Fruit fly (Drosophila melanogaster): ENCODE data around the gene Pde6.

The Pde6 gene

DNA sequence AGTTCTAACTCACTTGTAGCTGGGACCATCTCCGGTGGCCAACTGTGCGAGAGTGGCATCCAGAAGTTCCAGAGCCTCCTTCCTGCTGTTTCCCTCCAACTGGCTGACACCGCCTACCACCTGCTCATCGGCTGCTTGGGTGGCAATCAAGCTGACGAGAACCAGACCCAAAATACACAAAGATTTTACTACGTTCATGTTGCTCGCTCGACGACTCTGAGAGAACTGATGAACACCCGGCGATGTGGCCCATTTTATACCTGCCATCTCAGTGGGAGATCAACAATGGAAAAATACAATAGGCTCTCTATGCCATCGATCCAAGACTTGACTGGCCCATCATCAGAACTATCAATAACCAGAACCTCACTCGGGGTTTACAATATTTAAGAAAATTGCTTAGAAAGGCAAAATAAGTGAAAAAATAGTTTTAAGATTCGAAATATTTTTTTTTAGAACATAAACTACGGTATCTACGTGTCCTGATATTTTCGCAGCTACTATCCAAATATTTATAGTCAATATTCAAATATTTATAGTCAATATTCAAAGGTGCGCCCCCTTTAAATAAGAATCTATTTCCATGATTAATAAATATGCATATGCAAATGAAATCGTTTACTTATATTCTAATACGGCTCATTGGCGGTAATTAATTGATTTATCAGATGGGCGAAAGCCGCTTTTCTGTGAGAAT, 11.5 kb upstream of the Pde6 start, which contains the start of gene Cys:
Cys (minus strand) TSS at position 234 of the 697 bp plus-strand sequence.
- no peak for TF ChIP-seq CG17801 (GFP tag; optimal IDR thresholded peaks at IDR 0.05; ENCODE audit: partially characterized antibody)

- TF ChIP-seq CG17801 (GFP tag; optimal IDR thresholded peaks at IDR 0.05; ENCODE audit: partially characterized antibody) = peak; percentile 25
These were observed 10.5 kb upstream of the Pde6 start, which contains the start of gene CG8066 for dm6 chr3R:14568501-14569137. TSS of gene CG8066 (minus strand) at chr3R:14568847.

DNA sequence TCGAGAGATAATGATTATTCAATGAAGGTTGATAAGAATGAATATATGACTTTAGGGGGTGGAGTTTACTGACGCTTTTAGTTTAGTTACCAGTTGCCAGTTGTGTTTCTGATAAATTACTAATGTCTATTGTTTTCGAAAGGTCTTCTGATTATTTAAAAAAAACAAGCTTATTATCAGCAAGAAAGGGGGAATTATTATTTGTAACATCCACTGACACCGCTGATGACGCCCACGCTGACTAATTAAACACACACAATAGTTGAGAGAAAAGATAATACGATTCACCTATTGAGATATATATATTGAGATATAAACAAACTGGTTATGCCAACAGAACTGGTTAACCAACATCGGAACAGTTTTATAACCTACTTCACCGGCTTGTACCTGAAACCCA, 9.7 kb upstream of the Pde6 start:
- TF ChIP-seq CG17801 (GFP tag; optimal IDR thresholded peaks at IDR 0.05; ENCODE audit: partially characterized antibody) = no peak

DNA sequence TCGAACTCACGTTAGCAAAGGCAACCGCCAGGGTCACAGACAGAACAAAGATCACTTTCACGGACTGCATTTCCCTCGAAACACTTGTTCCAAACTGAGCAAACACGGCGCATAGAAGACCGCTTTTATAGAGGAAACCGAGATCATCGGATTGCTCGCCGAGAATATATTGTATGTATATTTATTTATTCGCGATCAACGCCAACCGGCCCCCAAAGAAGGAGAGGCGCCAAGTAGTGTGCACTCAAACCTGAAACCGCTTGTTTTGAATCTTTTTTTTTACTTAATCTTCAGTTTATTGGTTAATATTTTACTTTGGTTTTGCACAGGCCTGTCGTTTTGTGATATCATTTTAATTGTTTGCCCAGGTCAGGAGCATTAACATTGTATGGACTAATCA, 9.2 kb upstream of the Pde6 start, which contains the start of gene CG31313:
CG31313 (minus strand) TSS at position 101 of the 400 bp plus-strand sequence.
- no peak for TF ChIP-seq CG17801 (GFP tag; optimal IDR thresholded peaks at IDR 0.05; ENCODE audit: partially characterized antibody)

- no peak for TF ChIP-seq CG17801 (GFP tag; optimal IDR thresholded peaks at IDR 0.05; ENCODE audit: partially characterized antibody)
These were observed 7.2 kb upstream of the Pde6 start, which contains the start of gene CG14852 for dm6 chr3R:14565065-14565977. TSS of gene CG14852 (plus strand) at chr3R:14565927.

- no peak for TF ChIP-seq CG17801 (GFP tag; optimal IDR thresholded peaks at IDR 0.05; ENCODE audit: partially characterized antibody)
These were observed 6.6 kb upstream of the Pde6 start, which contains the start of gene CG8087 for dm6 chr3R:14564705-14565064. TSS of gene CG8087 (minus strand) at chr3R:14564805.

DNA sequence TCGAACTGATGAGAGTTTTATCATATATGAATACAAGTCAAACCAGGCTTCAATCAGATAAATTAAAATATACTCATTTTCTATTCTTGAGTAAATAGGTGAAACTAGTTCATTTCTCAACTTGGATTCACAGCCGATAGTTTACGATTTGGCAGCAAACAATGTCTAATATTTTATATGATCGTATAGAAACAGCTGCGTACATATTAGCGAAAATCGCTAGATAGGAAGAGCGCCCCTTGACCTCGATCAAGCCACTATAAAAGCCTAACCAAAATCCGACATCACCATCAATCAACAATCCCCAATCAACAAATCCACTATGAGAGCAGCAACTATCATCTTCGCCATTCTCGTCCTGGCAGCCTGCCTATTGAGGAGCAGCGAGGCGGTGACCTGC, 3.9 kb upstream of the Pde6 start, which contains the start of gene CG14851:
CG14851 (plus strand) TSS at position 301 of the 400 bp plus-strand sequence.
- no peak for TF ChIP-seq CG17801 (GFP tag; optimal IDR thresholded peaks at IDR 0.05; ENCODE audit: partially characterized antibody)

DNA sequence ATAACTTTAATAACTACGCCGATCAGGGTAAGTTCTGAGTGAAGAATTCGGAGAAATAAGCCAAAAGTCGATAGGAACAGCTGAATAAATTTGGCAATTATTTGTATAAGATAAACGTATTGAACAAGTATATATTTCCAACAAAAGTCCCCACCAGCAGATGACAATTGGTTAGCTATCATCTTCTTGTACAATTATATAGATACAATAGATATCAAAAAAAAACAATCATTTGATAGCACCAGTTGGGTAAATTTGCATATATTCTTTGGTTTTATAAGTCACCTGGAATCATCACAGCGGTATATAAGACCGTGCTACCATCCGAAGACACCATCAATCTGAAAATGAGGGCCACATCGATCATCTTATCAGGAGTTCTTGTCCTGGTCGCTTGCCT, 2.5 kb upstream of the Pde6 start, which contains the start of gene Jig:
Jig (plus strand) TSS at position 301 of the 400 bp plus-strand sequence.
- no peak for TF ChIP-seq CG17801 (GFP tag; optimal IDR thresholded peaks at IDR 0.05; ENCODE audit: partially characterized antibody)

dm6 chr3R:14559954-14560353, 1.9 kb upstream of the Pde6 start, which contains the start of gene CG14854:
TSS of gene CG14854 (minus strand) at chr3R:14560054.
- TF ChIP-seq CG17801 (GFP tag; optimal IDR thresholded peaks at IDR 0.05; ENCODE audit: partially characterized antibody) = no peak

DNA sequence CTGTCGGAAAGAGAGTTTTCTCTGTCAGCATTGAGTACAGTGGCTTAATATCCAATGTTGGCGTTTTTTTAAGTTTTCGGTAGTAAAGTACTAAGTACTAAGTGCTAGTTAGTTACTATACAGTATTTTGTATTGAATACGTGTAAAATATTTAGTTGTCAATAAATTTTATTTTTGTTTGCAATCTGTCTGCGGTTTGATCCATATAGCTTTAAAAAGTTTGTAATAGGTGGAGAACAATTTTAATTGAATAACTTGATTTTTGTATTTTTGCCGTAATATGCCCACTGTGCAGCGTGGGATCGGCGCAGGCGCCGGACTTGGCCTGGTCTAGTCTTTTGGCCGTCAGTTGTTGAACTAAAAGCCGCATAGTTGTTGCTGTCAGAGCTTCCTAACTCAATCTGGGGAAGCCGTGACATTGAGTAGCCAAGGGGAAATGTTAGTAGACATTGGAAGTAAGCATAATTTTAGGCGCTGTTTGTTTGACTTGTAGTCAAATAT, 329 bp upstream of the Pde6 start:
- no peak for TF ChIP-seq CG17801 (GFP tag; optimal IDR thresholded peaks at IDR 0.05; ENCODE audit: partially characterized antibody)

dm6 chr3R:14555021-14555420, 3.1 kb downstream of the Pde6 start:
- no peak for TF ChIP-seq CG17801 (GFP tag; optimal IDR thresholded peaks at IDR 0.05; ENCODE audit: partially characterized antibody)

- TF ChIP-seq CG17801 (GFP tag; optimal IDR thresholded peaks at IDR 0.05; ENCODE audit: partially characterized antibody) = no peak
These were observed 9.4 kb downstream of the Pde6 start for dm6 chr3R:14548752-14549151.

DNA sequence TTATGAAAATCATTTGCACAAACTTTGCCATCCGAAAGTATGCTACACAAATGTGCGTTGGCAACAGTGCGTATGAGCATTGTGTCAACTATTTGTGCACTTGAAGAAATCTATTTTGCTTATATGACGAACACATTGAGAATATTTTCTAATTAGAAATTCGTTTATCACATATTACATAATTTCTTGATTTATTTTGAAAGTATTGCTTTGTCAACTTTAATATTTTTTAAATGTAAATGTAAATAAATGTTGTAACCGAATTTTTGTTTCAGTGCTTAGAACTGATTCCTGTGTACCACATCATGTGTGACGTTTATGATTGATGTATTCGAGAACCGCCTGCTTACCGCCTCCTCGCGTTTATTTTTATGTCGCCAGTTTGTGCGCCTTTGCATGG, 16.1 kb downstream of the Pde6 start:
- no peak for TF ChIP-seq CG17801 (GFP tag; optimal IDR thresholded peaks at IDR 0.05; ENCODE audit: partially characterized antibody)

DNA sequence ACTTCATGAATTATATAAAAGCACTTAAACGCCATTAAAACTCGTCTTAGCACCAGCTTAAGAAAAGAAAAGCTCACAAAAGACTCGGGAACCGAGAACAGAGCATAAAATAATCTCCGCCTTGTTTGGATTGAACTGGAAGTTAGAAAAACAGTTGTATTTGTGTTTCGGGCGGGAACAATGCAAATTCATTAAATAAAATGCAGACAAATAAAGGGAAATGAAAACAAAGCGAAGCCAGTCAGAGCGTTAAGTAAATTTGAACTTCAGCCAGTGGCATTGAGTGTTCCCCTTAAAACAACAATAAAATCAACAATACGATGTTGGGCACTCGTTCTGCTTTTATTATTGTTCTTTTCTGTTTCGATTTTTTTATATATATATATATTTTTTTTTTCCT, 31.4 kb downstream of the Pde6 start:
- no peak for TF ChIP-seq CG17801 (GFP tag; optimal IDR thresholded peaks at IDR 0.05; ENCODE audit: partially characterized antibody)

dm6 chr3R:14520749-14521148, 37.4 kb downstream of the Pde6 start, which contains the start of gene Cyp313a1:
TSS of gene Cyp313a1 (plus strand) at chr3R:14521049.
- no peak for TF ChIP-seq CG17801 (GFP tag; optimal IDR thresholded peaks at IDR 0.05; ENCODE audit: partially characterized antibody)

All from ovary, adult (tissue).